Worm (Caenorhabditis elegans) whole organism, L1 larva: ENCODE measurements around the gene tlp-1.
A peak's percentile ranks its signal among the peaks of the same experiment; 100 is the strongest.

Experiments used
- C34B4.2 ChIP-seq: sonication (generic microtip); optimal IDR thresholded peaks from 2 replicates; lab custom pipeline; 2017; ENCODE audit warnings: mild to moderate bottlenecking, missing genetic modification characterization, missing compliant biosample characterization
- F16B12.6 ChIP-seq: fragments of 150-350 bp; optimal IDR thresholded peaks from 2 replicates; lab custom pipeline; 2014; ENCODE audit warnings: missing biosample characterization, missing genetic modification characterization
- Y116A8C.19 ChIP-seq: sonication (generic microtip); optimal IDR thresholded peaks from 2 replicates; lab custom pipeline; 2016; ENCODE audit warnings: missing compliant biosample characterization, missing genetic modification characterization, borderline replicate concordance
- aly-2 ChIP-seq: fragments of 150-350 bp; optimal IDR thresholded peaks from 2 replicates; lab custom pipeline; 2014; ENCODE audit warnings: missing biosample characterization, missing genetic modification characterization
- blmp-1 ChIP-seq: fragments of 150-350 bp; optimal IDR thresholded peaks from 2 replicates; lab custom pipeline; 2014; ENCODE audit warnings: missing biosample characterization, missing genetic modification characterization
- ceh-63 ChIP-seq: fragments of 200-800 bp; sonication (Bioruptor generic); optimal IDR thresholded peaks from 2 replicates; lab custom pipeline; 2018; ENCODE audit warnings: mild to moderate bottlenecking, missing genetic modification characterization, missing compliant biosample characterization
- ceh-8 ChIP-seq: fragments of 200-800 bp; sonication (Bioruptor generic); optimal IDR thresholded peaks from 2 replicates; lab custom pipeline; 2018; ENCODE audit warnings: mild to moderate bottlenecking, missing genetic modification characterization, moderate library complexity, missing compliant biosample characterization
- ceh-88 ChIP-seq: fragments of 200-800 bp; sonication (Bioruptor generic); IDR thresholded peaks from 2 replicates; pipeline ENCODE4 v1.3.6; 2022; ENCODE audit warnings: missing genetic modification characterization, missing compliant biosample characterization
- ceh-90 ChIP-seq: sonication (generic microtip); optimal IDR thresholded peaks from 2 replicates; lab custom pipeline; 2016; ENCODE audit warnings: missing genetic modification characterization, missing compliant biosample characterization
- ces-1 ChIP-seq: fragments of 150-350 bp; optimal IDR thresholded peaks from 2 replicates; lab custom pipeline; 2014; ENCODE audit warnings: missing biosample characterization, missing genetic modification reagents, missing genetic modification characterization
- efl-1 ChIP-seq, 4 experiments: fragments of 150-350 bp; optimal IDR thresholded peaks in 3 of 4; peaks in 1 of 4; 1 replicate in 1 of 4; 2 replicates in 3 of 4; lab custom pipeline; 2014; ENCODE audit warnings: missing biosample characterization in 2 of 4, missing genetic modification characterization in 2 of 4, missing genetic modification reagents in 2 of 4
- efl-3 ChIP-seq: fragments of 200-800 bp; sonication (Bioruptor generic); optimal IDR thresholded peaks from 2 replicates; lab custom pipeline; 2018; ENCODE audit warnings: mild to moderate bottlenecking, missing genetic modification characterization, missing compliant biosample characterization
- elt-2 ChIP-seq: sonication (generic microtip); optimal IDR thresholded peaks from 2 replicates; lab custom pipeline; 2016; ENCODE audit warnings: missing genetic modification characterization, mild to moderate bottlenecking, inconsistent platforms, missing compliant biosample characterization, missing genetic modification reagents
- elt-3 ChIP-seq, 6 experiments: fragments of 150-350 bp in 1 of 6; sonication (generic microtip); optimal IDR thresholded peaks; 2 replicates each; lab custom pipeline; 2017 to 2018; ENCODE audit warnings: missing biosample characterization in 6 of 6, missing genetic modification characterization in 6 of 6, inconsistent platforms in 1 of 6
- ets-5 ChIP-seq: fragments of 200-800 bp; sonication (Bioruptor generic); IDR thresholded peaks from 2 replicates; pipeline ENCODE4 v1.3.6; 2022; ENCODE audit warnings: missing genetic modification characterization, missing compliant biosample characterization
- fkh-4 ChIP-seq: sonication (generic microtip); optimal IDR thresholded peaks from 2 replicates; lab custom pipeline; 2016; ENCODE audit warnings: missing compliant biosample characterization, missing genetic modification characterization, borderline replicate concordance
- fos-1 ChIP-seq: fragments of 150-350 bp; optimal IDR thresholded peaks from 2 replicates; lab custom pipeline; 2014; ENCODE audit warnings: missing biosample characterization, missing genetic modification characterization
- hlh-4 ChIP-seq: sonication (generic microtip); optimal IDR thresholded peaks from 2 replicates; lab custom pipeline; 2016; ENCODE audit warnings: mild to moderate bottlenecking, missing genetic modification characterization, missing compliant biosample characterization
- hpl-2 ChIP-seq: fragments of 150-350 bp; optimal IDR thresholded peaks from 2 replicates; lab custom pipeline; 2014; ENCODE audit warnings: missing biosample characterization, missing genetic modification reagents, missing genetic modification characterization
- irx-1 ChIP-seq: sonication (generic microtip); optimal IDR thresholded peaks from 2 replicates; lab custom pipeline; 2016; ENCODE audit warnings: missing genetic modification characterization, missing compliant biosample characterization
- jun-1 ChIP-seq: fragments of 150-350 bp; optimal IDR thresholded peaks from 2 replicates; lab custom pipeline; 2014; ENCODE audit warnings: missing biosample characterization, missing genetic modification reagents, missing genetic modification characterization
- lin-13 ChIP-seq: fragments of 150-350 bp; optimal IDR thresholded peaks from 2 replicates; lab custom pipeline; 2014; ENCODE audit warnings: missing biosample characterization, missing genetic modification reagents, missing genetic modification characterization
- lin-14 ChIP-seq: fragments of 200-800 bp; sonication (Bioruptor generic); optimal IDR thresholded peaks from 2 replicates; lab custom pipeline; 2018; ENCODE audit warnings: mild to moderate bottlenecking, missing genetic modification characterization, moderate library complexity, missing compliant biosample characterization
- lin-39 ChIP-seq: fragments of 150-350 bp; optimal IDR thresholded peaks from 2 replicates; lab custom pipeline; 2014; ENCODE audit warnings: missing biosample characterization, missing genetic modification reagents, missing genetic modification characterization
- lir-3 ChIP-seq: sonication (generic microtip); optimal IDR thresholded peaks from 2 replicates; lab custom pipeline; 2016; ENCODE audit warnings: mild to moderate bottlenecking, missing genetic modification characterization, moderate library complexity, missing compliant biosample characterization; ENCODE audit not compliant: poor library complexity
- lsy-2 ChIP-seq, 2 experiments: fragments of 150-350 bp; optimal IDR thresholded peaks; 2 replicates each; lab custom pipeline; 2014; ENCODE audit warnings: missing biosample characterization in 2 of 2, missing genetic modification characterization in 2 of 2
- mab-9 ChIP-seq: fragments of 200-800 bp; sonication (Bioruptor generic); IDR thresholded peaks from 2 replicates; pipeline ENCODE4 v1.3.6; 2022; ENCODE audit warnings: missing genetic modification reagents, missing genetic modification characterization, missing compliant biosample characterization
- mdl-1 ChIP-seq, 2 experiments: fragments of 150-350 bp; optimal IDR thresholded peaks; 2 replicates each; lab custom pipeline; 2014 to 2017; ENCODE audit warnings: missing biosample characterization in 2 of 2, missing genetic modification characterization in 2 of 2, inconsistent platforms in 1 of 2
- nhr-19 ChIP-seq: fragments of 200-800 bp; sonication (Bioruptor generic); conservative IDR thresholded peaks from 2 replicates; pipeline ENCODE4 v1.3.6; 2022; ENCODE audit warnings: missing genetic modification characterization, missing compliant biosample characterization
- nhr-28 ChIP-seq: fragments of 150-350 bp; optimal IDR thresholded peaks from 2 replicates; lab custom pipeline; 2014; ENCODE audit warnings: missing biosample characterization, missing genetic modification characterization
- nhr-71 ChIP-seq: sonication (generic microtip); optimal IDR thresholded peaks from 2 replicates; lab custom pipeline; 2016; ENCODE audit warnings: mild to moderate bottlenecking, missing genetic modification characterization, moderate library complexity, missing compliant biosample characterization
- nhr-77 ChIP-seq: fragments of 150-350 bp; optimal IDR thresholded peaks from 2 replicates; lab custom pipeline; 2014; ENCODE audit warnings: missing biosample characterization, missing genetic modification characterization
- nhr-84 ChIP-seq: sonication (generic microtip); optimal IDR thresholded peaks from 2 replicates; lab custom pipeline; 2017; ENCODE audit warnings: missing biosample characterization, missing genetic modification characterization
- nhr-90 ChIP-seq: sonication (generic microtip); optimal IDR thresholded peaks from 2 replicates; lab custom pipeline; 2016; ENCODE audit warnings: mild to moderate bottlenecking, missing genetic modification characterization, missing compliant biosample characterization; ENCODE audit not compliant: poor library complexity
- pag-3 ChIP-seq: sonication (generic microtip); optimal IDR thresholded peaks from 2 replicates; lab custom pipeline; 2017; ENCODE audit warnings: missing genetic modification characterization, mild to moderate bottlenecking, missing compliant biosample characterization, antibody characterized with exemption, borderline replicate concordance; ENCODE audit not compliant: insufficient read depth
- sox-4 ChIP-seq: sonication (generic microtip); optimal IDR thresholded peaks from 2 replicates; lab custom pipeline; 2016; ENCODE audit warnings: missing genetic modification characterization, missing compliant biosample characterization
- sup-37 ChIP-seq: fragments of 200-800 bp; sonication (Bioruptor generic); optimal IDR thresholded peaks from 2 replicates; lab custom pipeline; 2018; ENCODE audit warnings: mild to moderate bottlenecking, missing genetic modification characterization, missing compliant biosample characterization
- swsn-7 ChIP-seq: sonication (generic microtip); optimal IDR thresholded peaks from 2 replicates; lab custom pipeline; 2016; ENCODE audit warnings: missing genetic modification characterization, missing compliant biosample characterization
- tlp-1 ChIP-seq: fragments of 150-350 bp; optimal IDR thresholded peaks from 2 replicates; lab custom pipeline; 2014; ENCODE audit warnings: missing biosample characterization, missing genetic modification characterization
- unc-62 ChIP-seq: fragments of 150-350 bp; optimal IDR thresholded peaks from 2 replicates; lab custom pipeline; 2014; ENCODE audit warnings: missing biosample characterization, missing genetic modification reagents, missing genetic modification characterization
- unc-98 ChIP-seq: fragments of 200-800 bp; sonication (Bioruptor generic); IDR thresholded peaks from 2 replicates; pipeline ENCODE4 v1.3.6; 2022; ENCODE audit warnings: missing genetic modification characterization, missing compliant biosample characterization
- xbp-1 ChIP-seq: sonication (generic microtip); optimal IDR thresholded peaks from 2 replicates; lab custom pipeline; 2016; ENCODE audit warnings: missing genetic modification characterization, missing compliant biosample characterization
- zip-4 ChIP-seq: fragments of 200-800 bp; sonication (Bioruptor generic); optimal IDR thresholded peaks from 2 replicates; lab custom pipeline; 2018; ENCODE audit warnings: mild to moderate bottlenecking, missing genetic modification characterization, moderate library complexity, missing compliant biosample characterization
- ztf-4 ChIP-seq: fragments of 150-350 bp; optimal IDR thresholded peaks from 2 replicates; lab custom pipeline; 2014; ENCODE audit warnings: missing biosample characterization, missing genetic modification characterization

Gene tlp-1

DNA sequence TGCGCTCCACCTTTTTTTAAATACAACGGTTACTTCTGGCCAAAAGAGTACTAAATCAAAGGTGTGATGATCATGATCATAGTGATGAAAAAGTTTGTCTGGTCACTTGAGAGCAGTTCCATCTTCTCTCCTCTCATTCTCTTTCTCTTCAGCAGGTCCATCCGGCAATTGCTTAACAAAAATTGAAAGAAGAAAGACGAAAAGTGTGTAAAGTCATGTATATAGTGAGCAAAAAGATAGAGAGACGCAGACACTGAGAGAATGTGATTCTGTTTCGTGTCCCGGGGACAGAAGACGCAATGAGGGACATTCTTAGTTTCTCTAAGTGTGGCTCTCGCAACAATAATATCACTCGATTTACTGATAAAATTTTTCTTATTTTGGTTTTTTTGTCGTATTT lies 44.9 kb upstream of the tlp-1 start:
- TF ChIP-seq mab-9 (no peak), efl-1 (optimal IDR thresholded peaks at IDR 0.05; lab: Kevin White, UChicago) (peak in 1 of 2 experiments; percentile 9), efl-1 (GFP tag; optimal IDR thresholded peaks at IDR 0.05 in 1 of 2; lab: Kevin White, UChicago) (no peak)

DNA sequence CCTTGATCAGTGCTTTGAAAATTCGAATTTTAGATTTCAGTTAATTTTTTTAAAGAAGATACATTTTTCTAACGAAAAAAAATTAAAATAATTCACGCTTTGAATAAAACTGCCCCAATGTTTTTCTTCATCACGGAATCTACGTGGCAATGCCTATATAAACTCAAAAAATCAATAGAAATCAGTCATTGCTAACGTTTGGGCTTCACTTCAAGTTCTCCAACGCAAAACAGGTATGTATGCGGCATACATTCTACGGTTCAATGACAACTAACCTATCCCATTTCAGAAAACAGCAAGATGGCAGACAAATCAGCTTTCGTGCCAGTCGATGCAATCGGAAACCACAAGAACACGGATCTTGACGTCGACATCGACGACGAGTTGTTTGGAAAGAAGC lies 41.5 kb upstream of the tlp-1 start, which contains the start of gene C47A4.5:
TSS of gene C47A4.5 (plus strand) at position 301 of the 400 bp plus-strand sequence.
- TF ChIP-seq lin-39 (tag; lab: Kevin White, UChicago), result no peak
- no peak for TF ChIP-seq nhr-28 (tag; lab: Kevin White, UChicago)
- no peak for TF ChIP-seq ceh-90 (tag; lab: Kevin White, UChicago)
- TF ChIP-seq pag-3, result no peak
- TF ChIP-seq nhr-84 (tag; lab: Kevin White, UChicago), result no peak
- TF ChIP-seq unc-62 (GFP tag; lab: Kevin White, UChicago), result no peak
- no peak for TF ChIP-seq nhr-77 (tag; lab: Kevin White, UChicago)
- TF ChIP-seq, all 84 proteins: peak for 0

DNA sequence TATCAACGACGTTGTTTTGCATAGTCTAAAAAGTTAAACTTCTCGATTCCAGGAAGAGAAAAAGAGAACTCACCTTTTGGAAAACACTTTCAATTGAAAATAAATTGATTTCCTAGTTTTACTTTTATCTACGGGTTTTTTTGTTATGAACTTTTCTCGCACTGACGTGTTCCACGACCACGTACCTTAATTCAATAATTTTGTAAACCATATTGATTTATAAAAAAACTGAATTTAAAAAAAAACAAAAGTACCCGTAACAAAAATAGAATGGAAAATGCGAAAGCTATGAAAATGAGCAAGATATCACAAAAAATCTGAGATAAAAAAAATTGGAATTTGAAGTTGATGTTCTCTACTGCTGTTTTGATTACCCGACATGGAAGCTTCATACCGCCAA lies 38.4 kb upstream of the tlp-1 start, which contains the start of gene C47A4.3:
TSS of gene C47A4.3 (minus strand) at position 101 of the 400 bp plus-strand sequence.
- TF ChIP-seq ets-5 (no peak), fos-1 (tag; lab: Kevin White, UChicago) (no peak), lsy-2 (tag; optimal IDR thresholded peaks at IDR 0.05; lab: Kevin White, UChicago) (no peak), lin-13 (GFP tag; lab: Kevin White, UChicago) (no peak), ztf-4 (tag; lab: Kevin White, UChicago) (no peak), fkh-4 (tag; lab: Kevin White, UChicago) (no peak), nhr-28 (tag; lab: Kevin White, UChicago) (no peak), irx-1 (tag; lab: Kevin White, UChicago) (no peak), hlh-4 (tag; lab: Kevin White, UChicago) (no peak), lir-3 (no peak), Y116A8C.19 (tag; lab: Kevin White, UChicago) (no peak), nhr-90 (tag; lab: Kevin White, UChicago) (no peak), nhr-84 (tag; lab: Kevin White, UChicago) (no peak), jun-1 (tag; lab: Kevin White, UChicago) (no peak), hpl-2 (GFP tag; lab: Kevin White, UChicago) (no peak), aly-2 (tag; lab: Kevin White, UChicago) (no peak), ceh-88 (GFP tag; lab: Robert Waterston, UW) (no peak)

DNA sequence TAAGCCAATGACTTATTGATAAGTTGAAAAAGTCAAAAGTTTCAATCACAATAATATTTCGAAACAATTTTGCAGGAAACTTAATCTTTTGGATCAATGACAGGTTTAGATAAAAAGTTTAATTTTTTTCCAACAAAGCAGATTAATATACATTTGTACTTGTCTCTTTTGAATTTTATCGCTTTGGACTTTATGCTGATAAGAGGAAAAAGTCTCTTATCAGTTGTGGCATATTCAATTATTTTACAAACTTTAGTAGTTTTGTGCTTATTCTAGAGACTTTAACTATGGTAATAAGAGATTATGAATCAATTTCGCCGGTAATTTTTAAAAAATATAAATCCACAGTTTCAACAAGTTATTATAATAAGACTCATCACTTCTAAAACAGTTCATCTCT lies 24.0 kb upstream of the tlp-1 start:
- no peak for TF ChIP-seq ceh-90 (tag; lab: Kevin White, UChicago)
- TF ChIP-seq xbp-1, result no peak
- no peak for TF ChIP-seq zip-4
- no peak for TF ChIP-seq elt-3 (tag; optimal IDR thresholded peaks at IDR 0.05; lab: Kevin White, UChicago)
- TF ChIP-seq ces-1 (GFP tag; lab: Kevin White, UChicago), result no peak
- no peak for TF ChIP-seq nhr-19 (GFP tag; lab: Robert Waterston, UW)
- no peak for TF ChIP-seq mdl-1 (tag; optimal IDR thresholded peaks at IDR 0.05; lab: Kevin White, UChicago)
- no peak for TF ChIP-seq ets-5
- no peak for TF ChIP-seq efl-1 (optimal IDR thresholded peaks at IDR 0.05; lab: Kevin White, UChicago)
- TF ChIP-seq efl-1 (GFP tag; optimal IDR thresholded peaks at IDR 0.05 in 1 of 2; lab: Kevin White, UChicago), result peak in 1 of 2 experiments; percentile 82
- no peak for TF ChIP-seq lin-14 (GFP tag; lab: Kevin White, UChicago)
- TF ChIP-seq ceh-8, result no peak
- TF ChIP-seq swsn-7 (tag; lab: Kevin White, UChicago), result no peak
- no peak for TF ChIP-seq hpl-2 (GFP tag; lab: Kevin White, UChicago)
- no peak for TF ChIP-seq sox-4
- TF ChIP-seq ceh-63, result no peak
- peak; percentile 90 for TF ChIP-seq elt-2 (tag; lab: Kevin White, UChicago)
- no peak for TF ChIP-seq lin-13 (GFP tag; lab: Kevin White, UChicago)
- peak; percentile 74 for TF ChIP-seq tlp-1
- TF ChIP-seq efl-3 (GFP tag; lab: Kevin White, UChicago), result no peak
- TF ChIP-seq F16B12.6 (tag; lab: Kevin White, UChicago), result no peak
- TF ChIP-seq sup-37, result no peak
- no peak for TF ChIP-seq aly-2 (tag; lab: Kevin White, UChicago)
- no peak for TF ChIP-seq blmp-1 (tag; lab: Kevin White, UChicago)
- no peak for TF ChIP-seq nhr-71
- TF ChIP-seq C34B4.2, result no peak
- no peak for TF ChIP-seq unc-98 (GFP tag; lab: Robert Waterston, UW)
